Fruit fly (Drosophila melanogaster) whole organism, prepupa: ENCODE results near the gene sro.

Source experiments
- Blimp-1 ChIP-seq: fragments of 200-800 bp; sonication (Bioruptor generic); optimal IDR thresholded peaks from 3 replicates; lab custom pipeline; 2017; ENCODE audit warnings: missing biosample characterization, missing genetic modification characterization, mild to moderate bottlenecking, moderate library complexity, missing genetic modification reagents
- CG6808 ChIP-seq: fragments of 200-800 bp; sonication (Bioruptor generic); optimal IDR thresholded peaks from 3 replicates; lab custom pipeline; 2017; ENCODE audit warnings: missing biosample characterization, missing genetic modification characterization, mild to moderate bottlenecking, moderate library complexity, missing genetic modification reagents
- CG8119 ChIP-seq: fragments of 200-800 bp; sonication (Bioruptor generic); IDR thresholded peaks from 3 replicates; pipeline ENCODE4 v1.3.6; 2022; ENCODE audit warnings: missing biosample characterization, missing genetic modification characterization
- CG8632 ChIP-seq: fragments of 200-800 bp; sonication (Bioruptor generic); optimal IDR thresholded peaks from 3 replicates; lab custom pipeline; 2016; ENCODE audit warnings: missing biosample characterization, missing genetic modification characterization
- Ets96B ChIP-seq: fragments of 200-800 bp; optimal IDR thresholded peaks from 2 replicates; lab custom pipeline; 2019; ENCODE audit warnings: missing biosample characterization, mild to moderate bottlenecking, missing genetic modification characterization, moderate library complexity
- Gug ChIP-seq: fragments of 200-800 bp; sonication (Bioruptor generic); IDR thresholded peaks from 2 replicates; pipeline ENCODE4 v1.3.6; 2022; ENCODE audit warnings: missing biosample characterization, missing genetic modification characterization
- Hr39 ChIP-seq: fragments of 200-800 bp; sonication (Bioruptor generic); optimal IDR thresholded peaks from 2 replicates; lab custom pipeline; 2016; ENCODE audit warnings: missing biosample characterization, missing genetic modification characterization
- OdsH ChIP-seq: fragments of 200-800 bp; sonication (Bioruptor generic); optimal IDR thresholded peaks from 3 replicates; lab custom pipeline; 2016; ENCODE audit warnings: missing biosample characterization, missing genetic modification characterization
- salr ChIP-seq, 2 experiments: fragments of 200-800 bp; sonication (Bioruptor generic); optimal IDR thresholded peaks; 3 replicates each; lab custom pipeline; 2016 to 2018; ENCODE audit warnings: missing biosample characterization in 2 of 2, missing genetic modification characterization in 2 of 2, mild to moderate bottlenecking in 1 of 2

- no peak for TF ChIP-seq CG8119 (GFP tag; lab: Robert Waterston, UW)
- no peak for TF ChIP-seq OdsH (GFP tag; lab: Kevin White, UChicago)
- TF ChIP-seq Hr39 = no peak
- no peak for TF ChIP-seq salr (GFP tag; optimal IDR thresholded peaks at IDR 0.05; lab: Kevin White, UChicago)
- TF ChIP-seq CG8632 (GFP tag; lab: Kevin White, UChicago) = no peak
- no peak for TF ChIP-seq CG6808 (GFP tag; lab: Kevin White, UChicago)
- TF ChIP-seq Blimp-1 (GFP tag; lab: Kevin White, UChicago) = no peak
- no peak for TF ChIP-seq Ets96B (tag; lab: Kevin White, UChicago)
- no peak for TF ChIP-seq Gug
Observed at dm6 chr3R:29777213-29777612, 17.2 kb upstream of the sro start.
